Worm (Caenorhabditis elegans) whole organism, mixed stage, embryonic: Measurements from ENCODE around the gene K09F5.4.

Source experiments
- ces-1 ChIP-seq: fragments of 150-350 bp; optimal IDR thresholded peaks from 2 replicates; lab custom pipeline; 2014; ENCODE audit warnings: missing biosample characterization, missing genetic modification reagents, missing genetic modification characterization
- elt-3 ChIP-seq: fragments of 150-350 bp; optimal IDR thresholded peaks from 2 replicates; lab custom pipeline; 2014; ENCODE audit warnings: missing biosample characterization, missing genetic modification characterization
- lin-13 ChIP-seq: fragments of 150-350 bp; optimal IDR thresholded peaks from 2 replicates; lab custom pipeline; 2014; ENCODE audit warnings: missing biosample characterization, missing genetic modification characterization
- nhr-76 ChIP-seq: sonication (generic microtip); optimal IDR thresholded peaks from 2 replicates; lab custom pipeline; 2017; ENCODE audit warnings: missing biosample characterization, missing genetic modification characterization
- snpc-4 ChIP-seq: fragments of 150-350 bp; optimal IDR thresholded peaks from 2 replicates; lab custom pipeline; 2014; ENCODE audit warnings: missing biosample characterization, missing genetic modification characterization
- unc-39 ChIP-seq: fragments of 150-350 bp; optimal IDR thresholded peaks from 2 replicates; lab custom pipeline; 2014; ENCODE audit warnings: missing biosample characterization, missing genetic modification characterization
- unc-62 ChIP-seq: fragments of 150-350 bp; optimal IDR thresholded peaks from 2 replicates; lab custom pipeline; 2014; ENCODE audit warnings: missing biosample characterization, missing genetic modification reagents, missing genetic modification characterization
- ztf-11 ChIP-seq: fragments of 150-350 bp; optimal IDR thresholded peaks from 2 replicates; lab custom pipeline; 2014; ENCODE audit warnings: missing biosample characterization, missing genetic modification characterization

- TF ChIP-seq ztf-11 (tag; lab: Kevin White, UChicago) (no peak), unc-62 (GFP tag; lab: Kevin White, UChicago) (no peak), snpc-4 (tag; lab: Kevin White, UChicago) (no peak), unc-39 (tag; lab: Kevin White, UChicago) (no peak), nhr-76 (tag; lab: Kevin White, UChicago) (no peak), elt-3 (tag; lab: Kevin White, UChicago) (no peak), lin-13 (tag; lab: Kevin White, UChicago) (no peak), ces-1 (GFP tag; lab: Kevin White, UChicago) (no peak)
Measured at ce11 chrX:7736171-7736570, 25.6 kb upstream of the K09F5.4 start, which contains the start of gene set-12.
